Worm (Caenorhabditis elegans) whole organism, L4 larva: ENCODE measurements around the gene W02H5.19.
A peak's percentile ranks its signal among the peaks of the same experiment; 100 is the strongest.

ENCODE experiments used
- D1046.2 ChIP-seq: fragments of 200-800 bp; sonication (Bioruptor generic); IDR thresholded peaks from 2 replicates; pipeline ENCODE4 v1.3.6; 2022; ENCODE audit warnings: missing genetic modification characterization, missing compliant biosample characterization
- F26F4.8 ChIP-seq: fragments of 200-800 bp; sonication (Bioruptor generic); conservative IDR thresholded peaks from 2 replicates; pipeline ENCODE4 v1.3.6; 2022; ENCODE audit warnings: missing genetic modification characterization, missing compliant biosample characterization
- F49E8.2 ChIP-seq: sonication (generic microtip); optimal IDR thresholded peaks from 2 replicates; lab custom pipeline; 2016; ENCODE audit warnings: missing compliant biosample characterization, mild to moderate bottlenecking, missing genetic modification characterization, borderline replicate concordance
- Y105C5A.15 ChIP-seq: fragments of 200-800 bp; sonication (Bioruptor generic); IDR thresholded peaks from 2 replicates; pipeline ENCODE4 v1.3.6; 2022; ENCODE audit warnings: missing genetic modification characterization, missing compliant biosample characterization
- Y5F2A.4 ChIP-seq: fragments of 200-800 bp; sonication (Bioruptor generic); optimal IDR thresholded peaks from 2 replicates; lab custom pipeline; 2018; ENCODE audit warnings: mild to moderate bottlenecking, missing genetic modification characterization, missing compliant biosample characterization
- aha-1 ChIP-seq: fragments of 150-350 bp; peaks from one replicate; lab custom pipeline; 2014; ENCODE audit warnings: missing biosample characterization, missing genetic modification characterization
- arid-1 ChIP-seq: fragments of 200-800 bp; sonication (Bioruptor generic); conservative IDR thresholded peaks from 2 replicates; pipeline ENCODE4 v1.3.6; 2022; ENCODE audit warnings: missing genetic modification reagents, missing genetic modification characterization, missing compliant biosample characterization
- attf-4 ChIP-seq: sonication (generic microtip); optimal IDR thresholded peaks from 3 replicates; lab custom pipeline; 2017; ENCODE audit warnings: missing biosample characterization, missing genetic modification characterization
- ceh-28 ChIP-seq: fragments of 150-350 bp; optimal IDR thresholded peaks from 2 replicates; lab custom pipeline; 2014; ENCODE audit warnings: missing biosample characterization, missing genetic modification reagents, missing genetic modification characterization
- ceh-44 ChIP-seq: fragments of 200-800 bp; sonication (Bioruptor generic); IDR thresholded peaks from 2 replicates; pipeline ENCODE4 v1.3.6; 2022; ENCODE audit warnings: missing genetic modification reagents, missing genetic modification characterization, missing compliant biosample characterization
- ces-1 ChIP-seq: fragments of 150-350 bp; sonication (generic microtip); optimal IDR thresholded peaks from 4 replicates; lab custom pipeline; 2014; ENCODE audit warnings: missing biosample characterization, missing genetic modification reagents, missing genetic modification characterization
- daf-16 ChIP-seq, 3 experiments: sonication (generic microtip); optimal IDR thresholded peaks; 2 replicates each; lab custom pipeline; 2016 to 2017; ENCODE audit warnings: missing genetic modification characterization in 3 of 3, missing genetic modification reagents in 3 of 3, mild to moderate bottlenecking in 2 of 3, missing compliant biosample characterization in 2 of 3, missing biosample characterization in 1 of 3, moderate library complexity in 1 of 3
- dmd-6 ChIP-seq: fragments of 200-800 bp; sonication (Bioruptor generic); IDR thresholded peaks from 2 replicates; pipeline ENCODE4 v1.3.6; 2022; ENCODE audit warnings: missing genetic modification reagents, missing genetic modification characterization, missing compliant biosample characterization
- duxl-1 ChIP-seq: sonication (generic microtip); optimal IDR thresholded peaks from 2 replicates; lab custom pipeline; 2016; ENCODE audit warnings: mild to moderate bottlenecking, missing genetic modification characterization, moderate library complexity, missing compliant biosample characterization; ENCODE audit not compliant: poor library complexity
- egl-43 ChIP-seq: fragments of 200-800 bp; sonication (Bioruptor generic); IDR thresholded peaks from 2 replicates; pipeline ENCODE4 v1.3.6; 2022; ENCODE audit warnings: missing genetic modification reagents, missing genetic modification characterization, missing compliant biosample characterization
- fkh-10 ChIP-seq: fragments of 150-350 bp; optimal IDR thresholded peaks from 2 replicates; lab custom pipeline; 2014; ENCODE audit warnings: missing biosample characterization, missing genetic modification reagents, missing genetic modification characterization
- hlh-11 ChIP-seq: fragments of 200-800 bp; sonication (Bioruptor generic); optimal IDR thresholded peaks from 2 replicates; lab custom pipeline; 2018; ENCODE audit warnings: mild to moderate bottlenecking, missing genetic modification characterization, missing compliant biosample characterization
- hlh-30 ChIP-seq: sonication (generic microtip); optimal IDR thresholded peaks from 2 replicates; lab custom pipeline; 2017; ENCODE audit warnings: antibody characterized with exemption, mild to moderate bottlenecking, missing genetic modification characterization, missing compliant biosample characterization; ENCODE audit not compliant: insufficient read depth
- hmg-1.1 ChIP-seq: fragments of 200-800 bp; sonication (Bioruptor generic); IDR thresholded peaks from 2 replicates; pipeline ENCODE4 v1.3.6; 2022; ENCODE audit warnings: missing genetic modification reagents, missing genetic modification characterization, missing compliant biosample characterization
- lim-7 ChIP-seq: fragments of 200-800 bp; sonication (Bioruptor generic); IDR thresholded peaks from 2 replicates; pipeline ENCODE4 v1.3.6; 2022; ENCODE audit warnings: missing genetic modification characterization, missing compliant biosample characterization
- lin-13 ChIP-seq: fragments of 150-350 bp; optimal IDR thresholded peaks from 2 replicates; lab custom pipeline; 2014; ENCODE audit warnings: missing biosample characterization, missing genetic modification reagents, missing genetic modification characterization
- lin-15B ChIP-seq: fragments of 150-350 bp; sonication (generic microtip); optimal IDR thresholded peaks from 3 replicates; lab custom pipeline; 2014; ENCODE audit warnings: missing biosample characterization, missing genetic modification characterization
- lin-29 ChIP-seq: fragments of 200-800 bp; sonication (Bioruptor generic); IDR thresholded peaks from 2 replicates; pipeline ENCODE4 v1.3.6; 2022; ENCODE audit warnings: missing genetic modification reagents, missing genetic modification characterization, missing compliant biosample characterization
- lin-38 ChIP-seq: fragments of 200-800 bp; sonication (Bioruptor generic); IDR thresholded peaks from 2 replicates; pipeline ENCODE4 v1.3.6; 2022; ENCODE audit warnings: missing genetic modification reagents, missing genetic modification characterization, missing compliant biosample characterization
- lin-39 ChIP-seq: fragments of 150-350 bp; optimal IDR thresholded peaks from 2 replicates; lab custom pipeline; 2014; ENCODE audit warnings: missing biosample characterization, missing genetic modification reagents, missing genetic modification characterization
- lir-3 ChIP-seq: sonication (generic microtip); optimal IDR thresholded peaks from 2 replicates; lab custom pipeline; 2016; ENCODE audit warnings: mild to moderate bottlenecking, missing genetic modification characterization, missing compliant biosample characterization
- madf-5 ChIP-seq, 2 experiments: fragments of 200-800 bp; sonication (Bioruptor generic); IDR thresholded peaks; 2 replicates each; pipeline ENCODE4 v1.3.6; 2022; ENCODE audit warnings: missing compliant biosample characterization in 2 of 2, missing genetic modification characterization in 2 of 2
- madf-9 ChIP-seq: fragments of 200-800 bp; sonication (Bioruptor generic); conservative IDR thresholded peaks from 2 replicates; pipeline ENCODE4 v1.3.6; 2022; ENCODE audit warnings: missing genetic modification reagents, missing genetic modification characterization, missing compliant biosample characterization
- mdt-29 ChIP-seq: fragments of 200-800 bp; sonication (Bioruptor generic); IDR thresholded peaks from 2 replicates; pipeline ENCODE4 v1.3.6; 2022; ENCODE audit warnings: missing genetic modification reagents, missing genetic modification characterization, missing compliant biosample characterization
- mep-1 ChIP-seq: fragments of 150-350 bp; sonication (generic microtip); optimal IDR thresholded peaks from 3 replicates; lab custom pipeline; 2014; ENCODE audit warnings: missing biosample characterization, missing genetic modification characterization
- nhr-237 ChIP-seq: sonication (generic microtip); optimal IDR thresholded peaks from 2 replicates; lab custom pipeline; 2017; ENCODE audit warnings: missing biosample characterization, missing genetic modification characterization
- nhr-25 ChIP-seq: sonication (generic microtip); optimal IDR thresholded peaks from 2 replicates; lab custom pipeline; 2017; ENCODE audit warnings: missing genetic modification characterization, mild to moderate bottlenecking, missing compliant biosample characterization, antibody characterized with exemption, moderate library complexity, borderline replicate concordance; ENCODE audit not compliant: insufficient read depth
- nhr-28 ChIP-seq: fragments of 150-350 bp; optimal IDR thresholded peaks from 2 replicates; lab custom pipeline; 2014; ENCODE audit warnings: missing biosample characterization, missing genetic modification characterization
- nhr-42 ChIP-seq: fragments of 200-800 bp; sonication (Bioruptor generic); IDR thresholded peaks from 2 replicates; pipeline ENCODE4 v1.3.6; 2022; ENCODE audit warnings: missing genetic modification characterization, missing compliant biosample characterization
- nhr-77 ChIP-seq: fragments of 150-350 bp; optimal IDR thresholded peaks from 2 replicates; lab custom pipeline; 2014; ENCODE audit warnings: missing biosample characterization, missing genetic modification characterization
- pha-4 ChIP-seq, 2 experiments: fragments of 150-350 bp in 1 of 2; fragments of 200-800 bp in 1 of 2; sonication (Bioruptor generic) in 1 of 2; IDR thresholded peaks in 1 of 2; optimal IDR thresholded peaks in 1 of 2; 2 replicates each; pipeline versions ENCODE4 v1.3.6 to Lab custom; 2014 to 2022; ENCODE audit warnings: missing genetic modification characterization in 2 of 2, missing genetic modification reagents in 2 of 2, missing biosample characterization in 1 of 2, missing compliant biosample characterization in 1 of 2
- php-3 ChIP-seq: fragments of 200-800 bp; sonication (Bioruptor generic); IDR thresholded peaks from 2 replicates; pipeline ENCODE4 v1.3.6; 2022; ENCODE audit warnings: missing genetic modification reagents, missing genetic modification characterization, missing compliant biosample characterization
- set-16 ChIP-seq: fragments of 200-800 bp; sonication (Bioruptor generic); IDR thresholded peaks from 2 replicates; pipeline ENCODE4 v1.3.6; 2022; ENCODE audit warnings: missing genetic modification reagents, missing genetic modification characterization, missing compliant biosample characterization
- vab-7 ChIP-seq: fragments of 200-800 bp; sonication (Bioruptor generic); IDR thresholded peaks from 2 replicates; pipeline ENCODE4 v1.3.6; 2022; ENCODE audit warnings: missing genetic modification reagents, missing genetic modification characterization, missing compliant biosample characterization
- zfp-3 ChIP-seq: fragments of 200-800 bp; sonication (Bioruptor generic); conservative IDR thresholded peaks from 2 replicates; pipeline ENCODE4 v1.3.6; 2022; ENCODE audit warnings: missing genetic modification reagents, missing genetic modification characterization, missing compliant biosample characterization
- zip-11 ChIP-seq: fragments of 200-800 bp; sonication (Bioruptor generic); IDR thresholded peaks from 2 replicates; pipeline ENCODE4 v1.3.6; 2022; ENCODE audit warnings: missing genetic modification characterization, missing compliant biosample characterization
- ztf-11 ChIP-seq: fragments of 150-350 bp; optimal IDR thresholded peaks from 2 replicates; lab custom pipeline; 2014; ENCODE audit warnings: missing biosample characterization, missing genetic modification characterization

Gene W02H5.19

DNA sequence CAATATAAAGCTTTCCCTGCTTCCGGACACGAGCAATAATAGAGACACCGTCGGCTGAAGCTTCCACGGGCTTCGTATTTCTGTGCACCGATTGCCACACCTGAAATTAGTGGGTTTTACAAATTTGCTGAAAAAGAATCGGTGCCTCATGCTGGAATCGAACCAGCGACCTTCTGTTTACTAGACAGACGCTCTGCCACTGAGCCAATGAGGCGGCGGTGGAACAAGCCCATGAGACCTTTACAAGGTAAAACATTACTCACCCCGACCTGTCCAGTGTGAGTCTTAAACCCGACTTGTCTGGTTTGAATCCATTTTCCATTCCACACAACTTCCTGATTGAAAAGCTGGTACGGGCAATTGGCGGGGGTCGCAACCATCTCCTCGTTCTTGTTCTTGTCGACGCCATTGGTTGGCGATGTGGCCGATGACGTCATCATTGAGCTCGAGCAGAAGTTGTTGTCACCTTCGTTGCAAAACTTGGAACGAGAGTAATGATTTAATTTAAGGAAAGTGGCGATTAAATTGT is 25.9 kb downstream of the W02H5.19 start, which contains the start of gene ndx-2 (continued):
- TF ChIP-seq fkh-10: no peak
- TF ChIP-seq lir-3 (tag; lab: Kevin White, UChicago): no peak
- no peak for TF ChIP-seq attf-4 (tag; lab: Kevin White, UChicago)
- TF ChIP-seq zfp-3 (GFP tag; lab: Robert Waterston, UW): no peak
- TF ChIP-seq F26F4.8 (GFP tag; lab: Robert Waterston, UW): peak; percentile 90
- TF ChIP-seq nhr-42 (GFP tag; lab: Robert Waterston, UW): 0 out of 2 replicates have a peak, but pooled peaks have one; percentile 29
- TF ChIP-seq Y105C5A.15 (GFP tag; lab: Robert Waterston, UW): 0 out of 2 replicates have a peak, but pooled peaks have one; percentile 47
- no peak for TF ChIP-seq nhr-28 (tag; lab: Kevin White, UChicago)
- no peak for TF ChIP-seq ztf-11 (tag; lab: Kevin White, UChicago)
- no peak for TF ChIP-seq ces-1 (GFP tag; lab: Kevin White, UChicago)
- TF ChIP-seq ceh-28 (tag; lab: Kevin White, UChicago): no peak
- peak; percentile 6 for TF ChIP-seq hlh-30 (tag; lab: Kevin White, UChicago)
- no peak for TF ChIP-seq hmg-1.1
- TF ChIP-seq zip-11: no peak
- TF ChIP-seq madf-9 (GFP tag; lab: Robert Waterston, UW): peak; percentile 43; the same call in 1 of the 2 replicates
- no peak for TF ChIP-seq nhr-77 (tag; lab: Kevin White, UChicago)
- 0 out of 2 replicates have a peak, but pooled peaks have one; percentile 50 for TF ChIP-seq php-3 (GFP tag; lab: Robert Waterston, UW)
- TF ChIP-seq F49E8.2 (tag; lab: Kevin White, UChicago): no peak
- TF ChIP-seq lin-13 (GFP tag; lab: Kevin White, UChicago): peak; percentile 78
- peak; percentile 85 for TF ChIP-seq pha-4 (GFP tag; IDR thresholded peaks at IDR 0.05; lab: Robert Waterston, UW)
- no peak for TF ChIP-seq pha-4 (tag; optimal IDR thresholded peaks at IDR 0.05; lab: Kevin White, UChicago)
- TF ChIP-seq nhr-25 (tag; lab: Kevin White, UChicago): no peak
- peak; percentile 85 for TF ChIP-seq lin-38 (GFP tag; lab: Robert Waterston, UW)
- no peak for TF ChIP-seq nhr-237
- TF ChIP-seq Y5F2A.4 (GFP tag; lab: Kevin White, UChicago): peak; percentile 41
- peak; percentile 54; the same call in 1 of the 2 replicates for TF ChIP-seq arid-1 (GFP tag; lab: Robert Waterston, UW)
- peak; percentile 57 for TF ChIP-seq dmd-6
- no peak for TF ChIP-seq duxl-1 (tag; lab: Kevin White, UChicago)
- peak; percentile 90 for TF ChIP-seq egl-43
- no peak for TF ChIP-seq lin-39 (tag; lab: Kevin White, UChicago)
- no peak for TF ChIP-seq set-16 (GFP tag; lab: Robert Waterston, UW)
- peak in 1 of 2 experiments; percentile 57 for TF ChIP-seq daf-16 (GFP tag; optimal IDR thresholded peaks at IDR 0.05; lab: Kevin White, UChicago)
- peak; percentile 90 for TF ChIP-seq daf-16 (tag; optimal IDR thresholded peaks at IDR 0.05; lab: Kevin White, UChicago)
- TF ChIP-seq lim-7 (GFP tag; lab: Robert Waterston, UW): peak; percentile 93
- TF ChIP-seq mep-1 (tag; lab: Kevin White, UChicago): no peak
- TF ChIP-seq aha-1 (tag; lab: Kevin White, UChicago): no peak
- no peak for TF ChIP-seq D1046.2 (GFP tag; lab: Robert Waterston, UW)
- peak; percentile 51 to 83; a peak in 3 of 4 replicates for TF ChIP-seq madf-5 (GFP tag; IDR thresholded peaks at IDR 0.05; lab: Robert Waterston, UW)
- no peak for TF ChIP-seq lin-15B (tag; lab: Kevin White, UChicago)
- 0 out of 2 replicates have a peak, but pooled peaks have one; percentile 46 for TF ChIP-seq vab-7 (GFP tag; lab: Robert Waterston, UW)
- TF ChIP-seq ceh-44 (GFP tag; lab: Robert Waterston, UW): no peak
- TF ChIP-seq hlh-11 (tag; lab: Kevin White, UChicago): peak; percentile 10
- no peak for TF ChIP-seq lin-29 (GFP tag; lab: Robert Waterston, UW)
- 0 out of 2 replicates have a peak, but pooled peaks have one; percentile 25 for TF ChIP-seq mdt-29 (GFP tag; lab: Robert Waterston, UW)
